Worm (Caenorhabditis elegans): Measurements from ENCODE around the gene Y47D3A.13.

The Y47D3A.13 gene

ce11 chrIII:11240776-11241175 lies 16.9 kb upstream of the Y47D3A.13 start (continued):
- TF ChIP-seq alr-1 (tag; optimal IDR thresholded peaks at IDR 0.05), result no peak

- TF ChIP-seq Y55F3AM.14 (GFP tag; optimal IDR thresholded peaks at IDR 0.05), result no peak
Observed at ce11 chrIII:11238790-11239189, 14.9 kb upstream of the Y47D3A.13 start.

- TF ChIP-seq unc-55 (GFP tag; optimal IDR thresholded peaks at IDR 0.05), result no peak
- TF ChIP-seq snpc-4 (tag; optimal IDR thresholded peaks at IDR 0.05), result no peak
- no peak for TF ChIP-seq mdl-1 (tag; optimal IDR thresholded peaks at IDR 0.05)
- no peak for TF ChIP-seq unc-62 (GFP tag; optimal IDR thresholded peaks at IDR 0.05)
- no peak for TF ChIP-seq elt-3 (tag; optimal IDR thresholded peaks at IDR 0.05)
- TF ChIP-seq sem-4 (tag; optimal IDR thresholded peaks at IDR 0.05), result no peak
- TF ChIP-seq nhr-129 (tag; optimal IDR thresholded peaks at IDR 0.05), result no peak
- TF ChIP-seq Y55F3AM.14 (GFP tag; optimal IDR thresholded peaks at IDR 0.05), result no peak
- TF ChIP-seq alr-1 (tag; optimal IDR thresholded peaks at IDR 0.05), result no peak
Observed at ce11 chrIII:11238309-11238708, 14.4 kb upstream of the Y47D3A.13 start.

- no peak for TF ChIP-seq unc-55 (GFP tag; optimal IDR thresholded peaks at IDR 0.05)
- no peak for TF ChIP-seq sma-3 (GFP tag; optimal IDR thresholded peaks at IDR 0.05)
- TF ChIP-seq ztf-1 (GFP tag; conservative IDR thresholded peaks at IDR 0.05), result no peak
- no peak for TF ChIP-seq nhr-77 (tag; optimal IDR thresholded peaks at IDR 0.05)
- TF ChIP-seq mbf-1 (tag; optimal IDR thresholded peaks at IDR 0.05), result no peak
Observed at ce11 chrIII:11237741-11238140, 13.8 kb upstream of the Y47D3A.13 start.

ce11 chrIII:11236788-11237187 lies 12.9 kb upstream of the Y47D3A.13 start, which contains the start of the genes Y47D3A.14 and aakb-2:
Gene Y47D3A.14 (minus strand): TSS chrIII:11236868.
Gene aakb-2 (plus strand): TSS chrIII:11237143.
- peak; percentile 34 for TF ChIP-seq snpc-4 (tag; optimal IDR thresholded peaks at IDR 0.05)
- TF ChIP-seq sma-3 (GFP tag; optimal IDR thresholded peaks at IDR 0.05), result peak; percentile 45
- no peak for TF ChIP-seq nhr-6 (tag; optimal IDR thresholded peaks at IDR 0.05)
- TF ChIP-seq nhr-237 (tag; optimal IDR thresholded peaks at IDR 0.05), result no peak
- peak; percentile 26 for TF ChIP-seq F13H6.1 (tag; optimal IDR thresholded peaks at IDR 0.05)
- TF ChIP-seq nhr-25 (tag; optimal IDR thresholded peaks at IDR 0.05), result peak; percentile 21
- TF ChIP-seq ZK546.5 (tag; optimal IDR thresholded peaks at IDR 0.05), result no peak
- no peak for TF ChIP-seq R02D3.7 (tag; optimal IDR thresholded peaks at IDR 0.05)
- TF ChIP-seq ztf-1 (GFP tag; conservative IDR thresholded peaks at IDR 0.05), result no peak
- no peak for TF ChIP-seq nhr-77 (tag; optimal IDR thresholded peaks at IDR 0.05)
- TF ChIP-seq alr-1 (tag; optimal IDR thresholded peaks at IDR 0.05), result no peak
- peak; percentile 57 for TF ChIP-seq lin-11 (tag; optimal IDR thresholded peaks at IDR 0.05)
- TF ChIP-seq gmeb-1 (tag; optimal IDR thresholded peaks at IDR 0.05), result peak; percentile 40
- TF ChIP-seq ama-1 (optimal IDR thresholded peaks at IDR 0.05), result no peak
- TF ChIP-seq mab-5 (tag; optimal IDR thresholded peaks at IDR 0.05), result no peak
- TF ChIP-seq crh-2 (tag; optimal IDR thresholded peaks at IDR 0.05), result peak; percentile 43
- TF ChIP-seq ztf-4 (tag; optimal IDR thresholded peaks at IDR 0.05), result peak; percentile 7
- no peak for TF ChIP-seq skn-1 (tag; optimal IDR thresholded peaks at IDR 0.05)
- TF ChIP-seq ceh-16 (tag; optimal IDR thresholded peaks at IDR 0.05), result no peak
- TF ChIP-seq nhr-21 (tag; optimal IDR thresholded peaks at IDR 0.05), result peak; percentile 25
- TF ChIP-seq dmd-4 (tag; optimal IDR thresholded peaks at IDR 0.05), result no peak
- TF ChIP-seq ceh-82 (tag; optimal IDR thresholded peaks at IDR 0.05), result no peak
- peak; percentile 0 for TF ChIP-seq nhr-129 (tag; optimal IDR thresholded peaks at IDR 0.05)
- no peak for TF ChIP-seq egl-27 (tag; optimal IDR thresholded peaks at IDR 0.05)
- TF ChIP-seq ztf-11 (tag; optimal IDR thresholded peaks at IDR 0.05), result no peak
- no peak for TF ChIP-seq elt-3 (tag; optimal IDR thresholded peaks at IDR 0.05)
- no peak for TF ChIP-seq blmp-1 (tag; optimal IDR thresholded peaks at IDR 0.05; ENCODE audit: insufficient read depth)
- peak; percentile 57 for TF ChIP-seq sma-9 (GFP tag; optimal IDR thresholded peaks at IDR 0.05)
- no peak for TF ChIP-seq sma-9 (tag; optimal IDR thresholded peaks at IDR 0.05)
- TF ChIP-seq nhr-10 (tag; optimal IDR thresholded peaks at IDR 0.05), result no peak
- TF ChIP-seq unc-39 (tag; optimal IDR thresholded peaks at IDR 0.05), result no peak
- no peak for TF ChIP-seq nhr-23 (tag; optimal IDR thresholded peaks at IDR 0.05)
- TF ChIP-seq C34F6.9 (tag; optimal IDR thresholded peaks at IDR 0.05), result peak; percentile 56
- TF ChIP-seq lsy-2 (tag; optimal IDR thresholded peaks at IDR 0.05), result peak in 1 of 2 experiments; percentile 62
- no peak for TF ChIP-seq unc-62 (GFP tag; optimal IDR thresholded peaks at IDR 0.05)
- TF ChIP-seq zag-1 (tag; optimal IDR thresholded peaks at IDR 0.05), result no peak
- no peak for TF ChIP-seq lin-39 (tag; optimal IDR thresholded peaks at IDR 0.05)
- TF ChIP-seq unc-55 (GFP tag; optimal IDR thresholded peaks at IDR 0.05), result peak; percentile 77
- no peak for TF ChIP-seq Y55F3AM.14 (GFP tag; optimal IDR thresholded peaks at IDR 0.05)
- TF ChIP-seq mbf-1 (tag; optimal IDR thresholded peaks at IDR 0.05), result no peak
- TF ChIP-seq lin-13 (GFP tag; optimal IDR thresholded peaks at IDR 0.05), result peak; percentile 36
- no peak for TF ChIP-seq sem-4 (tag; optimal IDR thresholded peaks at IDR 0.05)
- TF ChIP-seq fos-1 (tag; optimal IDR thresholded peaks at IDR 0.05), result no peak
- no peak for TF ChIP-seq peb-1 (tag; optimal IDR thresholded peaks at IDR 0.05)
- no peak for TF ChIP-seq aly-2 (tag; optimal IDR thresholded peaks at IDR 0.05)

All from whole organism, L2 larva.